Worm (Caenorhabditis elegans) whole organism, L4/young adult: ENCODE results near the gene tars-1.

ENCODE experiments used
- W03F9.2 ChIP-seq: fragments of 150-350 bp; optimal IDR thresholded peaks from 2 replicates; lab custom pipeline; 2014; ENCODE audit warnings: missing biosample characterization, missing genetic modification characterization
- him-1 ChIP-seq: sonication (generic microtip); optimal IDR thresholded peaks from 2 replicates; lab custom pipeline; 2016; ENCODE audit warnings: missing genotype, missing genetic modification reagents, missing genetic modification characterization, missing compliant biosample characterization

ce11 chrII:11689941-11690340, 5.5 kb downstream of the tars-1 start:
- TF ChIP-seq him-1 (no peak), W03F9.2 (tag; lab: Kevin White, UChicago) (no peak)
